Fruit fly (Drosophila melanogaster) whole organism, embryonic: ENCODE measurements around the gene Gk2.

Experiments
- Ada2b ChIP-seq: fragments of 200-800 bp; sonication (Bioruptor generic); IDR thresholded peaks from 2 replicates; pipeline ENCODE4 v1.3.6; 2022; ENCODE audit warnings: missing biosample characterization, missing genetic modification characterization
- B-H1 ChIP-seq: fragments of 200-800 bp; sonication (Bioruptor generic); IDR thresholded peaks from 3 replicates; pipeline ENCODE4 v1.3.6; 2022; ENCODE audit warnings: missing biosample characterization, missing genetic modification characterization
- C15 ChIP-seq: fragments of 200-800 bp; sonication (Bioruptor generic); IDR thresholded peaks from 3 replicates; pipeline ENCODE4 v1.3.6; 2022; ENCODE audit warnings: missing biosample characterization, missing genetic modification characterization
- CG10209 ChIP-seq: fragments of 200-800 bp; sonication (Bioruptor generic); optimal IDR thresholded peaks from 3 replicates; lab custom pipeline; 2017; ENCODE audit warnings: missing biosample characterization, mild to moderate bottlenecking, missing genetic modification characterization, missing genetic modification reagents
- CG11696 ChIP-seq: fragments of 200-800 bp; sonication (Bioruptor generic); IDR thresholded peaks from 2 replicates; pipeline ENCODE4 v1.3.6; 2022; ENCODE audit warnings: missing biosample characterization, missing genetic modification characterization
- CG12155 ChIP-seq: fragments of 200-800 bp; sonication (Bioruptor generic); optimal IDR thresholded peaks from 3 replicates; lab custom pipeline; 2016; ENCODE audit warnings: missing biosample characterization, missing genetic modification characterization
- CG12769 ChIP-seq: fragments of 200-800 bp; sonication (Bioruptor generic); optimal IDR thresholded peaks from 2 replicates; lab custom pipeline; 2019; ENCODE audit warnings: missing biosample characterization, mild to moderate bottlenecking, missing genetic modification characterization, moderate library complexity
- CG15269 ChIP-seq: fragments of 200-800 bp; sonication (Bioruptor generic); optimal IDR thresholded peaks from 2 replicates; lab custom pipeline; 2018; ENCODE audit warnings: missing biosample characterization, mild to moderate bottlenecking, missing genetic modification characterization, moderate library complexity
- CG17359 ChIP-seq: fragments of 200-800 bp; sonication (Bioruptor generic); optimal IDR thresholded peaks from 3 replicates; lab custom pipeline; 2018; ENCODE audit warnings: missing biosample characterization, mild to moderate bottlenecking, missing genetic modification characterization, moderate library complexity
- CG32772 ChIP-seq: fragments of 200-800 bp; sonication (Bioruptor generic); IDR thresholded peaks from 2 replicates; pipeline ENCODE4 v1.3.6; 2022; ENCODE audit warnings: missing biosample characterization, missing genetic modification characterization
- CG4328 ChIP-seq: fragments of 200-800 bp; sonication (Bioruptor generic); optimal IDR thresholded peaks from 3 replicates; lab custom pipeline; 2017; ENCODE audit warnings: missing biosample characterization, missing genetic modification reagents, missing genetic modification characterization
- CG4707 ChIP-seq: fragments of 200-800 bp; sonication (Bioruptor generic); optimal IDR thresholded peaks from 2 replicates; lab custom pipeline; 2018; ENCODE audit warnings: missing biosample characterization, mild to moderate bottlenecking, missing genetic modification characterization, moderate library complexity
- CG7372 ChIP-seq: fragments of 200-800 bp; sonication (Bioruptor generic); IDR thresholded peaks from 2 replicates; pipeline ENCODE4 v1.3.6; 2022; ENCODE audit warnings: missing biosample characterization, missing genetic modification characterization
- CG8924 ChIP-seq: fragments of 200-800 bp; optimal IDR thresholded peaks from 3 replicates; lab custom pipeline; 2019; ENCODE audit warnings: missing biosample characterization, mild to moderate bottlenecking, missing genetic modification characterization, moderate library complexity
- CG9437 ChIP-seq: fragments of 200-800 bp; sonication (Bioruptor generic); optimal IDR thresholded peaks from 2 replicates; lab custom pipeline; 2018; ENCODE audit warnings: missing biosample characterization, mild to moderate bottlenecking, missing genetic modification characterization
- D19B ChIP-seq: fragments of 200-800 bp; sonication (Bioruptor generic); optimal IDR thresholded peaks from 2 replicates; lab custom pipeline; 2017; ENCODE audit warnings: missing biosample characterization, mild to moderate bottlenecking, missing genetic modification characterization
- Dip2 ChIP-seq: fragments of 200-800 bp; sonication (Bioruptor generic); IDR thresholded peaks from 2 replicates; pipeline ENCODE4 v1.3.6; 2022; ENCODE audit warnings: missing biosample characterization, missing genetic modification characterization
- Gsc ChIP-seq: fragments of 200-800 bp; sonication (Bioruptor generic); IDR thresholded peaks from 2 replicates; pipeline ENCODE4 v1.3.6; 2022; ENCODE audit warnings: missing biosample characterization, missing genetic modification characterization
- H15 ChIP-seq: fragments of 200-800 bp; sonication (Bioruptor generic); IDR thresholded peaks from 3 replicates; pipeline ENCODE4 v1.3.6; 2022; ENCODE audit warnings: missing biosample characterization, missing genetic modification characterization
- H2.0 ChIP-seq: fragments of 200-800 bp; sonication (Bioruptor generic); IDR thresholded peaks from 2 replicates; pipeline ENCODE4 v1.3.6; 2022; ENCODE audit warnings: missing biosample characterization, missing genetic modification characterization
- Hmx ChIP-seq: fragments of 200-800 bp; sonication (Bioruptor generic); optimal IDR thresholded peaks from 2 replicates; lab custom pipeline; 2016; ENCODE audit warnings: missing biosample characterization, missing genetic modification characterization
- Hr51 ChIP-seq, 2 experiments: fragments of 200-800 bp; sonication (Bioruptor generic); optimal IDR thresholded peaks; 2 replicates in 1 of 2; 3 replicates in 1 of 2; lab custom pipeline; 2016 to 2018; ENCODE audit warnings: missing biosample characterization in 2 of 2, missing genetic modification characterization in 2 of 2, mild to moderate bottlenecking in 1 of 2, moderate library complexity in 1 of 2
- MBD-R2 ChIP-seq: fragments of 200-800 bp; sonication (Bioruptor generic); IDR thresholded peaks from 2 replicates; pipeline ENCODE4 v1.3.6; 2022; ENCODE audit warnings: missing biosample characterization, missing genetic modification characterization
- Mad ChIP-seq: fragments of 200-800 bp; sonication (Bioruptor generic); optimal IDR thresholded peaks from 2 replicates; lab custom pipeline; 2016; ENCODE audit warnings: missing biosample characterization, missing genetic modification characterization
- NfI ChIP-seq: fragments of 200-800 bp; sonication (Bioruptor generic); optimal IDR thresholded peaks from 3 replicates; lab custom pipeline; 2018; ENCODE audit warnings: missing biosample characterization, mild to moderate bottlenecking, missing genetic modification characterization, moderate library complexity
- Rfx ChIP-seq: fragments of 200-800 bp; sonication (Bioruptor generic); IDR thresholded peaks from 2 replicates; pipeline ENCODE4 v1.3.6; 2022; ENCODE audit warnings: missing biosample characterization, missing genetic modification characterization
- Ssrp ChIP-seq: fragments of 200-800 bp; sonication (Bioruptor generic); optimal IDR thresholded peaks from 2 replicates; lab custom pipeline; 2018; ENCODE audit warnings: missing biosample characterization, mild to moderate bottlenecking, missing genetic modification characterization, moderate library complexity
- bcd ChIP-seq: fragments of 200-800 bp; sonication (Bioruptor generic); optimal IDR thresholded peaks from 2 replicates; lab custom pipeline; 2017; ENCODE audit warnings: missing biosample characterization, mild to moderate bottlenecking, missing genetic modification characterization
- bowl ChIP-seq: fragments of 200-800 bp; sonication (Bioruptor generic); IDR thresholded peaks from 2 replicates; pipeline ENCODE4 v1.3.6; 2022; ENCODE audit warnings: missing biosample characterization, missing genetic modification characterization
- btn ChIP-seq: fragments of 200-800 bp; sonication (Bioruptor generic); optimal IDR thresholded peaks from 2 replicates; lab custom pipeline; 2016; ENCODE audit warnings: missing biosample characterization, missing genetic modification characterization
- caup ChIP-seq: fragments of 200-800 bp; sonication (Bioruptor generic); optimal IDR thresholded peaks from 3 replicates; lab custom pipeline; 2017; ENCODE audit warnings: missing biosample characterization, mild to moderate bottlenecking, missing genetic modification characterization, moderate library complexity; ENCODE audit not compliant: severe bottlenecking
- chinmo ChIP-seq: fragments of 200-800 bp; sonication (Bioruptor generic); IDR thresholded peaks from 4 replicates; pipeline ENCODE4 v1.3.6; 2022; ENCODE audit warnings: missing biosample characterization, missing genetic modification characterization; ENCODE audit not compliant: partially characterized antibody
- cwo ChIP-seq: fragments of 200-800 bp; sonication (Bioruptor generic); optimal IDR thresholded peaks from 3 replicates; lab custom pipeline; 2017; ENCODE audit warnings: missing biosample characterization, missing genetic modification characterization, mild to moderate bottlenecking, moderate library complexity, missing genetic modification reagents
- danr ChIP-seq: fragments of 200-800 bp; sonication (Bioruptor generic); IDR thresholded peaks from 2 replicates; pipeline ENCODE4 v1.3.6; 2022; ENCODE audit warnings: missing biosample characterization, missing genetic modification characterization
- dimm ChIP-seq: fragments of 200-800 bp; sonication (Bioruptor generic); IDR thresholded peaks from 2 replicates; pipeline ENCODE4 v1.3.6; 2022; ENCODE audit warnings: missing biosample characterization, missing genetic modification characterization
- inv ChIP-seq: fragments of 200-800 bp; sonication (Bioruptor generic); IDR thresholded peaks from 2 replicates; pipeline ENCODE4 v1.3.6; 2022; ENCODE audit warnings: missing biosample characterization, missing genetic modification characterization; ENCODE audit not compliant: partially characterized antibody
- kah ChIP-seq: fragments of 200-800 bp; sonication (Bioruptor generic); optimal IDR thresholded peaks from 2 replicates; lab custom pipeline; 2018; ENCODE audit warnings: missing biosample characterization, mild to moderate bottlenecking, missing genetic modification characterization
- knrl ChIP-seq: fragments of 200-800 bp; sonication (Bioruptor generic); IDR thresholded peaks from 3 replicates; pipeline ENCODE4 v1.3.6; 2022; ENCODE audit warnings: missing biosample characterization, missing genetic modification characterization; ENCODE audit not compliant: partially characterized antibody
- mam ChIP-seq: fragments of 200-800 bp; sonication (Bioruptor generic); optimal IDR thresholded peaks from 3 replicates; lab custom pipeline; 2016; ENCODE audit warnings: missing biosample characterization, missing genetic modification characterization
- nau ChIP-seq: fragments of 200-800 bp; sonication (Bioruptor generic); optimal IDR thresholded peaks from 3 replicates; lab custom pipeline; 2017; ENCODE audit warnings: missing biosample characterization, mild to moderate bottlenecking, missing genetic modification characterization, missing genetic modification reagents
- oc ChIP-seq: fragments of 200-800 bp; sonication (Bioruptor generic); optimal IDR thresholded peaks from 2 replicates; lab custom pipeline; 2018; ENCODE audit warnings: missing biosample characterization, mild to moderate bottlenecking, missing genetic modification characterization, moderate library complexity
- odd ChIP-seq: fragments of 200-800 bp; sonication (Bioruptor generic); optimal IDR thresholded peaks from 2 replicates; lab custom pipeline; 2017; ENCODE audit warnings: missing biosample characterization, mild to moderate bottlenecking, missing genetic modification characterization
- org-1 ChIP-seq: fragments of 200-800 bp; sonication (Bioruptor generic); optimal IDR thresholded peaks from 2 replicates; lab custom pipeline; 2017; ENCODE audit warnings: missing biosample characterization, missing genetic modification characterization
- row ChIP-seq: fragments of 200-800 bp; sonication (Bioruptor generic); IDR thresholded peaks from 3 replicates; pipeline ENCODE4 v1.3.6; 2022; ENCODE audit warnings: missing biosample characterization, missing genetic modification characterization
- run ChIP-seq: fragments of 200-800 bp; sonication (Bioruptor generic); optimal IDR thresholded peaks from 3 replicates; lab custom pipeline; 2018; ENCODE audit warnings: missing biosample characterization, mild to moderate bottlenecking, missing genetic modification characterization
- sens ChIP-seq: fragments of 200-800 bp; sonication (Bioruptor generic); peaks from one replicate; lab custom pipeline; 2016; ENCODE audit warnings: missing biosample characterization, missing genetic modification characterization
- tup ChIP-seq: fragments of 200-800 bp; sonication (Bioruptor generic); optimal IDR thresholded peaks from 2 replicates; lab custom pipeline; 2016; ENCODE audit warnings: missing biosample characterization, mild to moderate bottlenecking, missing genetic modification characterization, moderate library complexity
- zfh1 ChIP-seq: fragments of 200-800 bp; sonication (Bioruptor generic); IDR thresholded peaks from 3 replicates; pipeline ENCODE4 v1.3.6; 2022; ENCODE audit warnings: missing biosample characterization, missing genetic modification characterization

Gene Gk2

DNA sequence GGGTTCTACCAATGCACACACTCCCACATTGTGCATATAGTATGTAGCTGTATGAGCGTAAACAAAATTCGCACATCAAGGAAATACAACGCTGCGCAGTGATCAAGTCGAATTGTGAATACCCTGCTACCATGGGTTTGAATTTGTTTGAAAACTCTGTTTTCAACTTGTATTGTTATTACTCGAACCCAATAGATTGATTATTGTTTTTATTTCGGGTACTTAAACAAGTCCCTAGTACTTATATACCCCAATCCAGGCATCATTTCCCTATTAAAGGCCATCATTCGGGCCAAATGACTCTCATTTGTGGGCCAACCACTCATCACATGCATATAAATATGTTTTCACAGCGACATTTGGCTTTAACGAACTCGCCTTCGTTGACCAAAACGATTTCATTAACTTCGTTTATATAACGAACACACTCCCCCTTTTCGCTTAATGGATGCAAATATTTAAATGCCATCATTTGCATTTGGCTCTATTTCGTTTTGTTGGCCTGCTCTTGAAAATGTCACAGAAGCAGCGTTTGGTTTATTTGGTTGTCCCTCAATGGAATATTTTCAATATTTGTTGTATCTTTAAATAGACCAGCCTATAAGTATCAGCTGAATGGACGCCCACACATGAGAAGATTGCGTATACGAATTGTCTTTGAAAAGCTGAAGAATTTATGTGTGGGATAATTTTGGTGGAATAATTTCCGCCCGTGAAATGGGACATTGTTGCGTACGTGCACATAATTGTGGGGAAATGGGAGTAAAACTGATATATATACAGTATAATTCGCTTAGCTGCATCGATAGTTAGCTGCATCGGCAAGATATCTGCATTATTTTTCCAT lies 2.1 kb downstream of the Gk2 start (continued):
- TF ChIP-seq CG4707 (GFP tag; lab: Kevin White, UChicago) (no peak), Gsc (0 out of 2 replicates have a peak, but pooled peaks have one; percentile 30), chinmo (GFP tag; lab: Robert Waterston, UW) (peak; percentile 83; the same call in 3 of the 4 replicates), C15 (GFP tag; lab: Robert Waterston, UW) (peak; percentile 42; the same call in 1 of the 3 replicates), H2.0 (GFP tag; lab: Robert Waterston, UW) (peak; percentile 77), NfI (peak; percentile 68), H15 (GFP tag; lab: Robert Waterston, UW) (peak; percentile 71), cwo (no peak), Rfx (GFP tag; lab: Robert Waterston, UW) (peak; percentile 87), sens (GFP tag; lab: Kevin White, UChicago) (peak; percentile 86), CG12769 (tag; lab: Kevin White, UChicago) (peak; percentile 84), mam (peak; percentile 67), run (tag; lab: Kevin White, UChicago) (peak; percentile 11), CG4328 (GFP tag; lab: Kevin White, UChicago) (no peak), danr (GFP tag; lab: Robert Waterston, UW) (0 out of 2 replicates have a peak, but pooled peaks have one; percentile 29), Mad (GFP tag; lab: Kevin White, UChicago) (peak; percentile 42), knrl (GFP tag; lab: Robert Waterston, UW) (no peak), org-1 (GFP tag; lab: Kevin White, UChicago) (peak; percentile 31), CG32772 (GFP tag; lab: Robert Waterston, UW) (peak; percentile 65; the same call in 1 of the 2 replicates), CG10209 (GFP tag; lab: Kevin White, UChicago) (peak; percentile 62), odd (GFP tag; lab: Kevin White, UChicago) (peak; percentile 35), oc (tag; lab: Kevin White, UChicago) (peak; percentile 35), row (GFP tag; lab: Robert Waterston, UW) (peak; percentile 86), btn (GFP tag; lab: Kevin White, UChicago) (no peak), kah (no peak), Dip2 (GFP tag; lab: Robert Waterston, UW) (no peak), MBD-R2 (GFP tag; lab: Robert Waterston, UW) (no peak; the same call in 1 of the 2 replicates), CG9437 (GFP tag; lab: Kevin White, UChicago) (peak; percentile 15), CG12155 (GFP tag; lab: Kevin White, UChicago) (peak; percentile 56), inv (GFP tag; lab: Robert Waterston, UW) (no peak), CG8924 (tag; lab: Kevin White, UChicago) (peak; percentile 61), CG7372 (GFP tag; lab: Robert Waterston, UW) (peak; percentile 58), tup (GFP tag; lab: Kevin White, UChicago) (peak; percentile 10), B-H1 (peak; percentile 81), zfh1 (GFP tag; lab: Robert Waterston, UW) (peak; percentile 62; the same call in 2 of the 3 replicates), D19B (peak; percentile 17), CG11696 (GFP tag; lab: Robert Waterston, UW) (peak; percentile 32; the same call in 1 of the 2 replicates), nau (GFP tag; lab: Kevin White, UChicago) (no peak), Ada2b (GFP tag; lab: Robert Waterston, UW) (no peak), CG15269 (tag; lab: Kevin White, UChicago) (peak; percentile 86), Hmx (GFP tag; lab: Kevin White, UChicago) (peak; percentile 46), bowl (GFP tag; lab: Robert Waterston, UW) (peak; percentile 74; the same call in 1 of the 2 replicates), dimm (GFP tag; lab: Robert Waterston, UW) (peak; percentile 62; the same call in 1 of the 2 replicates), Ssrp (tag; lab: Kevin White, UChicago) (peak; percentile 32), CG17359 (tag; lab: Kevin White, UChicago) (peak; percentile 44), Hr51 (GFP tag; optimal IDR thresholded peaks at IDR 0.05; lab: Kevin White, UChicago) (peak; percentile 34 to 83), bcd (GFP tag; lab: Kevin White, UChicago) (peak; percentile 56), caup (peak; percentile 14)
